Fruit fly (Drosophila melanogaster): ENCODE results near the gene CG42750.

Gene CG42750

dm6 chr2L:18310489-18310888 lies 34.9 kb upstream of the CG42750 start (continued):
- TF ChIP-seq tap (tag; optimal IDR thresholded peaks at IDR 0.05) (peak; percentile 36), CG18599 (GFP tag; optimal IDR thresholded peaks at IDR 0.05) (peak; percentile 61), CG7963 (GFP tag; IDR thresholded peaks at IDR 0.05; ENCODE audit: partially characterized antibody) (no peak), Ets65A (GFP tag) (peak; percentile 53), gsb-n (tag; optimal IDR thresholded peaks at IDR 0.05) (peak; percentile 70), Neu2 (GFP tag; optimal IDR thresholded peaks at IDR 0.05; ENCODE audit: borderline replicate concordance) (no peak), CG9609 (GFP tag; optimal IDR thresholded peaks at IDR 0.05) (no peak), Nf-YB (GFP tag; optimal IDR thresholded peaks at IDR 0.05) (peak; percentile 1), Hey (tag; optimal IDR thresholded peaks at IDR 0.05) (no peak), HmgZ (tag; optimal IDR thresholded peaks at IDR 0.05) (no peak), Sin3A (optimal IDR thresholded peaks at IDR 0.05) (no peak), lmd (GFP tag; IDR thresholded peaks at IDR 0.05) (peak; percentile 52; the same call in 1 of the 2 replicates), CG30020 (tag; optimal IDR thresholded peaks at IDR 0.05) (no peak), ap (GFP tag; IDR thresholded peaks at IDR 0.05) (0 out of 2 replicates have a peak, but pooled peaks have one; percentile 34), cad (GFP tag; optimal IDR thresholded peaks at IDR 0.05) (no peak), HmgD (GFP tag; optimal IDR thresholded peaks at IDR 0.05) (no peak), grn (GFP tag; optimal IDR thresholded peaks at IDR 0.05) (no peak), CG16863 (GFP tag; optimal IDR thresholded peaks at IDR 0.05) (no peak), CG7271 (tag; optimal IDR thresholded peaks at IDR 0.05) (no peak), CG1603 (tag; optimal IDR thresholded peaks at IDR 0.05) (no peak), row (GFP tag; IDR thresholded peaks at IDR 0.05) (peak; percentile 72), CG6272 (GFP tag; IDR thresholded peaks at IDR 0.05) (0 out of 2 replicates have a peak, but pooled peaks have one; percentile 19), CG14860 (GFP tag; IDR thresholded peaks at IDR 0.05; ENCODE audit: partially characterized antibody) (no peak), C15 (GFP tag; IDR thresholded peaks at IDR 0.05) (no peak), chn (GFP tag; optimal IDR thresholded peaks at IDR 0.05) (no peak), Atf3 (GFP tag; optimal IDR thresholded peaks at IDR 0.05) (no peak), YL-1 (GFP tag; optimal IDR thresholded peaks at IDR 0.05) (no peak), inv (GFP tag; IDR thresholded peaks at IDR 0.05; ENCODE audit: partially characterized antibody) (no peak), fd102C (GFP tag; optimal IDR thresholded peaks at IDR 0.05) (no peak), CG15514 (GFP tag; optimal IDR thresholded peaks at IDR 0.05) (no peak), Fer3 (tag; optimal IDR thresholded peaks at IDR 0.05) (peak; percentile 49), Poxn (GFP tag; IDR thresholded peaks at IDR 0.05) (no peak), ab (GFP tag; optimal IDR thresholded peaks at IDR 0.05) (no peak), CG10462 (GFP tag; optimal IDR thresholded peaks at IDR 0.05) (peak; percentile 10), D19A (tag; optimal IDR thresholded peaks at IDR 0.05) (peak; percentile 31), CG12942 (GFP tag; optimal IDR thresholded peaks at IDR 0.05) (peak; percentile 41), Spps (tag; optimal IDR thresholded peaks at IDR 0.05) (peak; percentile 53), CG12744 (GFP tag; optimal IDR thresholded peaks at IDR 0.05) (no peak), hth (optimal IDR thresholded peaks at IDR 0.05) (no peak), nom (GFP tag; optimal IDR thresholded peaks at IDR 0.05) (peak; percentile 59), Mad (GFP tag; optimal IDR thresholded peaks at IDR 0.05) (no peak), z (GFP tag; IDR thresholded peaks at IDR 0.05) (0 out of 3 replicates have a peak, but pooled peaks have one; percentile 29), tup (GFP tag; optimal IDR thresholded peaks at IDR 0.05) (no peak), disco-r (GFP tag; optimal IDR thresholded peaks at IDR 0.05) (no peak), Myb (GFP tag; optimal IDR thresholded peaks at IDR 0.05) (no peak), Doc3 (GFP tag; IDR thresholded peaks at IDR 0.05; ENCODE audit: partially characterized antibody) (no peak), gce (GFP tag; IDR thresholded peaks at IDR 0.05) (no peak), BtbVII (GFP tag; optimal IDR thresholded peaks at IDR 0.05) (no peak), Vsx1 (GFP tag; optimal IDR thresholded peaks at IDR 0.05) (peak; percentile 49), Camta (GFP tag; optimal IDR thresholded peaks at IDR 0.05) (no peak), Xbp1 (GFP tag; optimal IDR thresholded peaks at IDR 0.05) (peak; percentile 32), CG14965 (GFP tag; optimal IDR thresholded peaks at IDR 0.05; ENCODE audit: borderline replicate concordance) (no peak)

All from whole organism, embryonic.